Worm (Caenorhabditis elegans) whole organism, L4 larva: Measurements from ENCODE around the gene his-2.

ENCODE experiments used
- F10B5.3 ChIP-seq: sonication (generic microtip); optimal IDR thresholded peaks from 2 replicates; lab custom pipeline; 2016; ENCODE audit warnings: mild to moderate bottlenecking, missing genetic modification characterization, missing compliant biosample characterization
- F37D6.2 ChIP-seq: sonication (generic microtip); optimal IDR thresholded peaks from 2 replicates; lab custom pipeline; 2016; ENCODE audit warnings: mild to moderate bottlenecking, missing genetic modification characterization, missing compliant biosample characterization
- F44E2.7 ChIP-seq: fragments of 200-800 bp; sonication (Bioruptor generic); IDR thresholded peaks from 2 replicates; pipeline ENCODE4 v2.1.2; 2022; ENCODE audit warnings: missing genetic modification characterization, missing compliant biosample characterization
- R02D3.7 ChIP-seq: fragments of 150-350 bp; sonication (generic microtip); optimal IDR thresholded peaks from 3 replicates; lab custom pipeline; 2014; ENCODE audit warnings: missing biosample characterization, missing genetic modification characterization
- T20F7.1 ChIP-seq: fragments of 200-800 bp; sonication (Bioruptor generic); optimal IDR thresholded peaks from 2 replicates; lab custom pipeline; 2018; ENCODE audit warnings: mild to moderate bottlenecking, missing genetic modification characterization, missing compliant biosample characterization
- Y105C5A.15 ChIP-seq: fragments of 200-800 bp; sonication (Bioruptor generic); IDR thresholded peaks from 2 replicates; pipeline ENCODE4 v1.3.6; 2022; ENCODE audit warnings: missing genetic modification characterization, missing compliant biosample characterization
- Y5F2A.4 ChIP-seq: fragments of 200-800 bp; sonication (Bioruptor generic); optimal IDR thresholded peaks from 2 replicates; lab custom pipeline; 2018; ENCODE audit warnings: mild to moderate bottlenecking, missing genetic modification characterization, missing compliant biosample characterization
- ZK337.2 ChIP-seq: fragments of 200-800 bp; sonication (Bioruptor generic); IDR thresholded peaks from 2 replicates; pipeline ENCODE4 v1.3.6; 2022; ENCODE audit warnings: missing genetic modification reagents, missing genetic modification characterization, missing compliant biosample characterization
- ZK546.5 ChIP-seq, 2 experiments: sonication (generic microtip); optimal IDR thresholded peaks; 2 replicates each; lab custom pipeline; 2017; ENCODE audit warnings: missing biosample characterization in 2 of 2, missing genetic modification characterization in 2 of 2
- attf-4 ChIP-seq: sonication (generic microtip); optimal IDR thresholded peaks from 3 replicates; lab custom pipeline; 2017; ENCODE audit warnings: missing biosample characterization, missing genetic modification characterization
- ceh-20 ChIP-seq: fragments of 200-800 bp; sonication (Bioruptor generic); IDR thresholded peaks from 2 replicates; pipeline ENCODE4 v1.3.6; 2022; ENCODE audit warnings: missing genetic modification reagents, missing genetic modification characterization, missing compliant biosample characterization
- ces-1 ChIP-seq: fragments of 150-350 bp; sonication (generic microtip); optimal IDR thresholded peaks from 4 replicates; lab custom pipeline; 2014; ENCODE audit warnings: missing biosample characterization, missing genetic modification reagents, missing genetic modification characterization
- cey-2 ChIP-seq: sonication (generic microtip); optimal IDR thresholded peaks from 3 replicates; lab custom pipeline; 2017; ENCODE audit warnings: missing genetic modification characterization, mild to moderate bottlenecking, missing compliant biosample characterization, antibody characterized with exemption, borderline replicate concordance; ENCODE audit not compliant: insufficient read depth
- daf-16 ChIP-seq, 3 experiments: sonication (generic microtip); optimal IDR thresholded peaks; 2 replicates each; lab custom pipeline; 2016 to 2017; ENCODE audit warnings: missing genetic modification characterization in 3 of 3, missing genetic modification reagents in 3 of 3, mild to moderate bottlenecking in 2 of 3, missing compliant biosample characterization in 2 of 3, missing biosample characterization in 1 of 3, moderate library complexity in 1 of 3
- dmd-6 ChIP-seq: fragments of 200-800 bp; sonication (Bioruptor generic); IDR thresholded peaks from 2 replicates; pipeline ENCODE4 v1.3.6; 2022; ENCODE audit warnings: missing genetic modification reagents, missing genetic modification characterization, missing compliant biosample characterization
- dmd-8 ChIP-seq: fragments of 200-800 bp; sonication (Bioruptor generic); IDR thresholded peaks from 2 replicates; pipeline ENCODE4 v1.3.6; 2022; ENCODE audit warnings: missing genetic modification characterization, missing compliant biosample characterization
- dve-1 ChIP-seq: sonication (generic microtip); optimal IDR thresholded peaks from 2 replicates; lab custom pipeline; 2017; ENCODE audit warnings: antibody characterized with exemption, mild to moderate bottlenecking, missing genetic modification characterization, missing compliant biosample characterization; ENCODE audit not compliant: insufficient read depth
- hif-1 ChIP-seq, 2 experiments: sonication (generic microtip); optimal IDR thresholded peaks; 2 replicates each; lab custom pipeline; 2016 to 2017; ENCODE audit warnings: missing compliant biosample characterization in 2 of 2, missing genetic modification characterization in 2 of 2, missing genetic modification reagents in 2 of 2, missing genotype in 2 of 2, mild to moderate bottlenecking in 1 of 2
- lin-15B ChIP-seq: fragments of 150-350 bp; sonication (generic microtip); optimal IDR thresholded peaks from 3 replicates; lab custom pipeline; 2014; ENCODE audit warnings: missing biosample characterization, missing genetic modification characterization
- lsy-2 ChIP-seq, 2 experiments: fragments of 150-350 bp in 1 of 2; sonication (generic microtip) in 1 of 2; optimal IDR thresholded peaks; 2 replicates each; lab custom pipeline; 2014 to 2017; ENCODE audit warnings: missing biosample characterization in 2 of 2, missing genetic modification characterization in 2 of 2
- nhr-11 ChIP-seq: fragments of 150-350 bp; optimal IDR thresholded peaks from 2 replicates; lab custom pipeline; 2014; ENCODE audit warnings: missing biosample characterization, missing genetic modification characterization
- nhr-28 ChIP-seq: fragments of 150-350 bp; optimal IDR thresholded peaks from 2 replicates; lab custom pipeline; 2014; ENCODE audit warnings: missing biosample characterization, missing genetic modification characterization
- nhr-48 ChIP-seq: sonication (generic microtip); optimal IDR thresholded peaks from 2 replicates; lab custom pipeline; 2016; ENCODE audit warnings: mild to moderate bottlenecking, missing genetic modification characterization, missing compliant biosample characterization
- nhr-76 ChIP-seq: fragments of 150-350 bp; optimal IDR thresholded peaks from 2 replicates; lab custom pipeline; 2014; ENCODE audit warnings: missing biosample characterization, missing genetic modification characterization
- pha-4 ChIP-seq, 2 experiments: fragments of 150-350 bp in 1 of 2; fragments of 200-800 bp in 1 of 2; sonication (Bioruptor generic) in 1 of 2; IDR thresholded peaks in 1 of 2; optimal IDR thresholded peaks in 1 of 2; 2 replicates each; pipeline versions ENCODE4 v1.3.6 to Lab custom; 2014 to 2022; ENCODE audit warnings: missing genetic modification characterization in 2 of 2, missing genetic modification reagents in 2 of 2, missing biosample characterization in 1 of 2, missing compliant biosample characterization in 1 of 2
- php-3 ChIP-seq: fragments of 200-800 bp; sonication (Bioruptor generic); IDR thresholded peaks from 2 replicates; pipeline ENCODE4 v1.3.6; 2022; ENCODE audit warnings: missing genetic modification reagents, missing genetic modification characterization, missing compliant biosample characterization
- pqm-1 ChIP-seq: sonication (generic microtip); optimal IDR thresholded peaks from 2 replicates; lab custom pipeline; 2017; ENCODE audit warnings: missing biosample characterization, missing genetic modification characterization
- saeg-2 ChIP-seq: fragments of 200-800 bp; sonication (Bioruptor generic); IDR thresholded peaks from 2 replicates; pipeline ENCODE4 v1.3.6; 2022; ENCODE audit warnings: missing genetic modification reagents, missing genetic modification characterization, missing compliant biosample characterization
- set-16 ChIP-seq: fragments of 200-800 bp; sonication (Bioruptor generic); IDR thresholded peaks from 2 replicates; pipeline ENCODE4 v1.3.6; 2022; ENCODE audit warnings: missing genetic modification reagents, missing genetic modification characterization, missing compliant biosample characterization
- snpc-4 ChIP-seq: fragments of 150-350 bp; optimal IDR thresholded peaks from 2 replicates; lab custom pipeline; 2014; ENCODE audit warnings: missing biosample characterization, missing genetic modification characterization
- tag-97 ChIP-seq: fragments of 200-800 bp; sonication (Bioruptor generic); IDR thresholded peaks from 2 replicates; pipeline ENCODE4 v1.3.6; 2022; ENCODE audit warnings: missing genetic modification characterization, missing compliant biosample characterization
- unc-62 ChIP-seq, 3 experiments: fragments of 150-350 bp in 1 of 3; sonication (generic microtip); optimal IDR thresholded peaks in 2 of 3; peaks in 1 of 3; 1 replicate in 1 of 3; 2 replicates in 2 of 3; lab custom pipeline; 2014 to 2017; ENCODE audit warnings: missing biosample characterization in 3 of 3, missing genetic modification characterization in 3 of 3, missing genetic modification reagents in 3 of 3, missing genotype in 1 of 3
- zag-1 ChIP-seq: fragments of 150-350 bp; optimal IDR thresholded peaks from 2 replicates; lab custom pipeline; 2014; ENCODE audit warnings: missing biosample characterization, missing genetic modification characterization
- zfp-3 ChIP-seq: fragments of 200-800 bp; sonication (Bioruptor generic); conservative IDR thresholded peaks from 2 replicates; pipeline ENCODE4 v1.3.6; 2022; ENCODE audit warnings: missing genetic modification reagents, missing genetic modification characterization, missing compliant biosample characterization
- zip-2 ChIP-seq: fragments of 150-350 bp; optimal IDR thresholded peaks from 2 replicates; lab custom pipeline; 2014; ENCODE audit warnings: missing biosample characterization, missing genetic modification characterization

his-2 gene

ce11 chrV:16041925-16042742 lies at the start of gene his-2, which contains the start of gene his-1:
Gene his-2, minus strand, starts transcription at chrV:16042283.
Gene his-1, plus strand, starts transcription at chrV:16042520.
- peak; percentile 81 for TF ChIP-seq set-16 (GFP tag; lab: Robert Waterston, UW)

DNA sequence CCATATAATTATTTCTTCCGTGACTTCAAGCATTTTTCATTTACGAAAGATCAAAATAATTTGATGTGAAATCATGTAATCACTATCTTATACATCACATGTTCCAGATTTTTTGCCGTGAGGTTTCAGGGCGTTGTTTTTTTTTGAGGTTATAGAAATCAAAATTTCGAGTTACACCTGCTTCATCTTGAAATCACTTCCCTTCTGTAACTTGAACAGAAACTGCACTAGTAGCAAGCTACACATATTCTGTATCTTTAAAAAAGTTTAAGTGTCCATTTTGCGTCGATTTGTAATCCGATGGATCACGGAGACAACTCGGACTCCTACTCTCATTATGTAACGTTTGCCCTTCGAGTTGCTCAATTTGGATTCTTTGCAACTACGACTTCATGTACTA lies 48.6 kb upstream of the his-2 start, which contains the start of gene F22B8.3:
F22B8.3 (plus strand) TSS at position 301 of the 400 bp plus-strand sequence.
- TF ChIP-seq unc-62 (GFP tag; optimal IDR thresholded peaks at IDR 0.05 in 1 of 2; lab: Kevin White, UChicago) (peak in 1 of 2 experiments; percentile 48), unc-62 (tag; optimal IDR thresholded peaks at IDR 0.05; lab: Kevin White, UChicago) (no peak), nhr-76 (tag; lab: Kevin White, UChicago) (no peak)

DNA sequence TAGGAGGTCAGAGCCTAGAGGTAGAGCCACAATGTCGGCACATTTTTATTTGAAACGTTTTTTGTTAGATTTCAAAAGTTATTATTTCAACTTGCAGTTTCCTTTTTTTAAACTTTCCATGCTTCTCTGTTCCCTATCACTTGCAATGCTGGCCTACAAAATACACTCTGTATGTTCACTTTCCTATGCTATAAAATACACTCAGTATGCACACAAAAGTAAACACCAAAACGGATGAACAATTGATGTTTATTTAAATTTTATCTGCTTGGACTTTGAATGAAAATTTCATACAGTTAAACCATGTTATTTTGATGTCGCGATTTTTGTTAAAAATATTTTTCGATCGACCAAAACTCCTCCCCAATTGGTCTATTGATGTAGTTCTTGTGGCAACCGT lies 38.6 kb upstream of the his-2 start:
- TF ChIP-seq php-3 (GFP tag; lab: Robert Waterston, UW): 0 out of 2 replicates have a peak, but pooled peaks have one; percentile 27
- TF ChIP-seq ZK337.2: no peak
- no peak for TF ChIP-seq zag-1 (tag; lab: Kevin White, UChicago)
- no peak for TF ChIP-seq ces-1 (GFP tag; lab: Kevin White, UChicago)
- TF ChIP-seq lsy-2 (tag; optimal IDR thresholded peaks at IDR 0.05; lab: Kevin White, UChicago): no peak
- peak; percentile 27 for TF ChIP-seq dve-1 (tag; lab: Kevin White, UChicago)
- no peak for TF ChIP-seq Y5F2A.4 (GFP tag; lab: Kevin White, UChicago)
- no peak for TF ChIP-seq tag-97 (GFP tag; lab: Robert Waterston, UW)
- TF ChIP-seq unc-62 (GFP tag; optimal IDR thresholded peaks at IDR 0.05 in 1 of 2; lab: Kevin White, UChicago): no peak
- TF ChIP-seq unc-62 (tag; optimal IDR thresholded peaks at IDR 0.05; lab: Kevin White, UChicago): no peak
- TF ChIP-seq pha-4 (GFP tag; IDR thresholded peaks at IDR 0.05; lab: Robert Waterston, UW): no peak
- peak; percentile 7 for TF ChIP-seq pha-4 (tag; optimal IDR thresholded peaks at IDR 0.05; lab: Kevin White, UChicago)
- no peak for TF ChIP-seq daf-16 (GFP tag; optimal IDR thresholded peaks at IDR 0.05; lab: Kevin White, UChicago)
- peak; percentile 86 for TF ChIP-seq daf-16 (tag; optimal IDR thresholded peaks at IDR 0.05; lab: Kevin White, UChicago)
- TF ChIP-seq nhr-28 (tag; lab: Kevin White, UChicago): peak; percentile 87
- no peak for TF ChIP-seq hif-1 (tag; optimal IDR thresholded peaks at IDR 0.05; lab: Kevin White, UChicago)
- no peak for TF ChIP-seq dmd-8 (GFP tag; lab: Robert Waterston, UW)

ce11 chrV:16080039-16080438 lies 38.0 kb upstream of the his-2 start:
- TF ChIP-seq pqm-1 (tag; lab: Kevin White, UChicago): peak; percentile 74
- TF ChIP-seq F10B5.3 (tag; lab: Kevin White, UChicago): no peak
- peak; percentile 14 for TF ChIP-seq nhr-48 (tag; lab: Kevin White, UChicago)
- TF ChIP-seq dve-1 (tag; lab: Kevin White, UChicago): peak; percentile 41
- TF ChIP-seq nhr-11: no peak
- no peak for TF ChIP-seq Y105C5A.15 (GFP tag; lab: Robert Waterston, UW)
- no peak for TF ChIP-seq nhr-76 (tag; lab: Kevin White, UChicago)
- no peak for TF ChIP-seq hif-1 (tag; optimal IDR thresholded peaks at IDR 0.05; lab: Kevin White, UChicago)
- no peak for TF ChIP-seq zfp-3 (GFP tag; lab: Robert Waterston, UW)
- TF ChIP-seq php-3 (GFP tag; lab: Robert Waterston, UW): peak; percentile 68; the same call in 1 of the 2 replicates
- no peak for TF ChIP-seq cey-2 (tag; lab: Kevin White, UChicago)
- peak; percentile 76 for TF ChIP-seq dmd-6 (GFP tag; lab: Robert Waterston, UW)
- no peak for TF ChIP-seq daf-16 (GFP tag; optimal IDR thresholded peaks at IDR 0.05; lab: Kevin White, UChicago)
- TF ChIP-seq daf-16 (tag; optimal IDR thresholded peaks at IDR 0.05; lab: Kevin White, UChicago): peak; percentile 42
- TF ChIP-seq unc-62 (GFP tag; optimal IDR thresholded peaks at IDR 0.05 in 1 of 2; lab: Kevin White, UChicago): peak in 1 of 2 experiments; percentile 0
- no peak for TF ChIP-seq unc-62 (tag; optimal IDR thresholded peaks at IDR 0.05; lab: Kevin White, UChicago)
- TF ChIP-seq nhr-28 (tag; lab: Kevin White, UChicago): peak; percentile 84
- TF ChIP-seq F37D6.2: no peak

ce11 chrV:16075250-16075709 lies 33.2 kb upstream of the his-2 start, which contains the start of the genes F14H3.12 and srj-29:
Gene F14H3.12, minus strand, starts transcription at chrV:16075323.
Gene srj-29, plus strand, starts transcription at chrV:16075659.
- TF ChIP-seq zag-1 (tag; lab: Kevin White, UChicago) (no peak), tag-97 (GFP tag; lab: Robert Waterston, UW) (no peak), T20F7.1 (no peak), ceh-20 (GFP tag; lab: Robert Waterston, UW) (no peak), F10B5.3 (tag; lab: Kevin White, UChicago) (no peak), pha-4 (GFP tag; IDR thresholded peaks at IDR 0.05; lab: Robert Waterston, UW) (no peak), pha-4 (tag; optimal IDR thresholded peaks at IDR 0.05; lab: Kevin White, UChicago) (no peak), dmd-6 (GFP tag; lab: Robert Waterston, UW) (peak; percentile 74), saeg-2 (no peak), ZK546.5 (tag; optimal IDR thresholded peaks at IDR 0.05; lab: Kevin White, UChicago) (no peak), lin-15B (tag; lab: Kevin White, UChicago) (no peak), nhr-28 (tag; lab: Kevin White, UChicago) (peak; percentile 74), F44E2.7 (GFP tag; lab: Robert Waterston, UW) (no peak), R02D3.7 (tag; lab: Kevin White, UChicago) (no peak), hif-1 (tag; optimal IDR thresholded peaks at IDR 0.05; lab: Kevin White, UChicago) (no peak), snpc-4 (no peak), zip-2 (tag; lab: Kevin White, UChicago) (no peak), daf-16 (GFP tag; optimal IDR thresholded peaks at IDR 0.05; lab: Kevin White, UChicago) (no peak), daf-16 (tag; optimal IDR thresholded peaks at IDR 0.05; lab: Kevin White, UChicago) (peak; percentile 83), attf-4 (tag; lab: Kevin White, UChicago) (no peak)
